Fruit fly (Drosophila melanogaster): ENCODE measurements around the gene CG33080.

CG33080 gene

dm6 chrX:5754837-5755828 lies 37.6 kb upstream of the CG33080 start, which contains the start of the genes lin-52 and CG15771 (continued):
- TF ChIP-seq grn (GFP tag; optimal IDR thresholded peaks at IDR 0.05) (peak; percentile 45), CG8944 (GFP tag; optimal IDR thresholded peaks at IDR 0.05) (peak; percentile 40), scrt (GFP tag; optimal IDR thresholded peaks at IDR 0.05) (peak; percentile 92), CG13123 (GFP tag; optimal IDR thresholded peaks at IDR 0.05) (peak; percentile 72), bbx (GFP tag; IDR thresholded peaks at IDR 0.05; ENCODE audit: partially characterized antibody) (no peak; the same call in 1 of the 2 replicates), CG1602 (GFP tag; optimal IDR thresholded peaks at IDR 0.05) (peak; percentile 84), slou (GFP tag; optimal IDR thresholded peaks at IDR 0.05) (peak; percentile 83), Ada2b (GFP tag; IDR thresholded peaks at IDR 0.05) (peak; percentile 93), NfI (GFP tag; optimal IDR thresholded peaks at IDR 0.05) (peak; percentile 94), HmgZ (tag; optimal IDR thresholded peaks at IDR 0.05) (peak; percentile 94), CG10959 (GFP tag; IDR thresholded peaks at IDR 0.05) (peak; percentile 88), gro (GFP tag; optimal IDR thresholded peaks at IDR 0.05) (peak; percentile 63), sens-2 (GFP tag; IDR thresholded peaks at IDR 0.05) (peak; percentile 76), CG2129 (GFP tag; IDR thresholded peaks at IDR 0.05; ENCODE audit: partially characterized antibody) (no peak), ci (GFP tag; IDR thresholded peaks at IDR 0.05) (peak; percentile 94), chif (GFP tag; optimal IDR thresholded peaks at IDR 0.05) (peak; percentile 41 to 80), bcd (GFP tag; optimal IDR thresholded peaks at IDR 0.05) (peak; percentile 95), ara (GFP tag; IDR thresholded peaks at IDR 0.05) (peak; percentile 94), mirr (GFP tag; optimal IDR thresholded peaks at IDR 0.05) (peak; percentile 91), CG13624 (GFP tag; optimal IDR thresholded peaks at IDR 0.05) (peak; percentile 78), CG4820 (GFP tag; optimal IDR thresholded peaks at IDR 0.05) (peak; percentile 86), CG6272 (GFP tag; IDR thresholded peaks at IDR 0.05) (peak; percentile 87), Ets97D (GFP tag; optimal IDR thresholded peaks at IDR 0.05) (peak; percentile 65), CG12071 (GFP tag; optimal IDR thresholded peaks at IDR 0.05) (peak; percentile 88), Sin3A (optimal IDR thresholded peaks at IDR 0.05) (peak; percentile 83), Dref (GFP tag; IDR thresholded peaks at IDR 0.05) (peak; percentile 69), CG6689 (GFP tag; IDR thresholded peaks at IDR 0.05) (peak; percentile 96), CG7372 (GFP tag; IDR thresholded peaks at IDR 0.05) (peak; percentile 94), Xrp1 (GFP tag; IDR thresholded peaks at IDR 0.05) (peak; percentile 97), Fer1 (GFP tag; optimal IDR thresholded peaks at IDR 0.05) (peak; percentile 98), CG9727 (GFP tag; optimal IDR thresholded peaks at IDR 0.05) (peak; percentile 97), klu (GFP tag; IDR thresholded peaks at IDR 0.05) (peak; percentile 98), CG10979 (tag; optimal IDR thresholded peaks at IDR 0.05) (peak; percentile 94), Antp (GFP tag; optimal IDR thresholded peaks at IDR 0.05) (peak; percentile 56), Vsx1 (GFP tag; optimal IDR thresholded peaks at IDR 0.05) (peak; percentile 89), Hsf (GFP tag; optimal IDR thresholded peaks at IDR 0.05) (peak; percentile 86), nerfin-2 (GFP tag; IDR thresholded peaks at IDR 0.05; ENCODE audit: partially characterized antibody) (0 out of 2 replicates have a peak, but pooled peaks have one; percentile 40), pita (GFP tag; optimal IDR thresholded peaks at IDR 0.05) (no peak), ab (GFP tag; optimal IDR thresholded peaks at IDR 0.05) (peak; percentile 85), unc-4 (GFP tag; IDR thresholded peaks at IDR 0.05; ENCODE audit: partially characterized antibody) (peak; percentile 67), YL-1 (GFP tag; optimal IDR thresholded peaks at IDR 0.05) (peak; percentile 97), ham (GFP tag; IDR thresholded peaks at IDR 0.05) (peak; percentile 87), GATAe (GFP tag; conservative IDR thresholded peaks at IDR 0.05) (peak; percentile 86), nom (GFP tag; optimal IDR thresholded peaks at IDR 0.05) (peak; percentile 95), CG9876 (GFP tag; optimal IDR thresholded peaks at IDR 0.05) (peak; percentile 5), ato (GFP tag; IDR thresholded peaks at IDR 0.05; ENCODE audit: partially characterized antibody) (0 out of 2 replicates have a peak, but pooled peaks have one; percentile 32), Lim3 (GFP tag; IDR thresholded peaks at IDR 0.05) (peak; percentile 68; the same call in 1 of the 2 replicates), CG16815 (GFP tag; optimal IDR thresholded peaks at IDR 0.05) (peak; percentile 94)

Measured in whole organism, embryonic.